Worm (Caenorhabditis elegans) whole organism, late embryonic: Measurements from ENCODE around the gene col-180.

Experiments used
- dmd-4 ChIP-seq: sonication (generic microtip); optimal IDR thresholded peaks from 2 replicates; lab custom pipeline; 2016; ENCODE audit warnings: borderline replicate concordance, missing genetic modification characterization, missing compliant biosample characterization
- eyg-1 ChIP-seq: sonication (generic microtip); optimal IDR thresholded peaks from 2 replicates; lab custom pipeline; 2016; ENCODE audit warnings: missing genotype, missing genetic modification characterization, missing compliant biosample characterization
- fkh-10 ChIP-seq: fragments of 150-350 bp; optimal IDR thresholded peaks from 2 replicates; lab custom pipeline; 2014; ENCODE audit warnings: missing biosample characterization, missing genetic modification reagents, missing genetic modification characterization
- pat-9 ChIP-seq: fragments of 200-800 bp; sonication (Bioruptor generic); optimal IDR thresholded peaks from 2 replicates; lab custom pipeline; 2018; ENCODE audit warnings: mild to moderate bottlenecking, missing genetic modification characterization, moderate library complexity, missing compliant biosample characterization
- pha-4 ChIP-seq: fragments of 150-350 bp; optimal IDR thresholded peaks from 2 replicates; lab custom pipeline; 2018; ENCODE audit warnings: missing biosample characterization, missing genetic modification reagents, missing genetic modification characterization
- ref-2 ChIP-seq: sonication (generic microtip); optimal IDR thresholded peaks from 2 replicates; lab custom pipeline; 2016; ENCODE audit warnings: missing genetic modification characterization, missing compliant biosample characterization
- rnt-1 ChIP-seq: sonication (generic microtip); optimal IDR thresholded peaks from 2 replicates; lab custom pipeline; 2016; ENCODE audit warnings: missing genetic modification characterization, missing compliant biosample characterization
- sox-4 ChIP-seq: sonication (generic microtip); optimal IDR thresholded peaks from 2 replicates; lab custom pipeline; 2017; ENCODE audit warnings: mild to moderate bottlenecking, missing genetic modification characterization, inconsistent platforms, missing compliant biosample characterization
- unc-86 ChIP-seq: sonication (generic microtip); optimal IDR thresholded peaks from 2 replicates; lab custom pipeline; 2016; ENCODE audit warnings: missing genetic modification characterization, missing compliant biosample characterization

DNA sequence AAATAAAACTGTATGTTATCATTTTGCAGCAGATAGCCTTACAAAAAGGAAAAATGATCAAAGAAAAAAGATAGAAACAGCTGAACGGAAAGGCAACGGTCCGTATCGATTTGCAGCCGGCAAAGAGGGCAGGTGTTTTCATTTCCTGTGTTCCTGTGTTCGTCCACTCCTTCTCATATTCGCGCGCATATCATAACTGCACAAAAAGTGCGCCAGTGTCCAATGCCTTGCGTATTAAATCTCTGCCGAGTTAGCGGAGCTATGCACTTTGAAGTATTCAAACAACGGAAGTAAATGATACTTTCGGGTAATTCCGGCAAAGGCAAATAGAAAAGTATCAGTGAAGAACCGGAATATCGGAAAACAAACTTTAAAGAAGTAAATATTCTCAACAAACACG, 49.5 kb downstream of the col-180 start:
- TF ChIP-seq unc-86 (tag; lab: Kevin White, UChicago) = no peak
- TF ChIP-seq ref-2 (tag; lab: Kevin White, UChicago) = no peak
- no peak for TF ChIP-seq fkh-10 (GFP tag; lab: Kevin White, UChicago)
- TF ChIP-seq eyg-1 = no peak
- TF ChIP-seq dmd-4 (tag; lab: Kevin White, UChicago) = no peak
- TF ChIP-seq rnt-1 (tag; lab: Kevin White, UChicago) = no peak
- no peak for TF ChIP-seq sox-4 (tag; lab: Kevin White, UChicago)
- TF ChIP-seq pat-9 (tag; lab: Kevin White, UChicago) = no peak
- no peak for TF ChIP-seq pha-4 (tag; lab: Kevin White, UChicago)
